Fruit fly (Drosophila melanogaster): ENCODE data around the gene CG16888.

The CG16888 gene

dm6 chr2L:13770884-13771283 is 42.2 kb downstream of the CG16888 start:
- peak; percentile 74 for TF ChIP-seq amos (GFP tag; IDR thresholded peaks at IDR 0.05; ENCODE audit: partially characterized antibody)
- TF ChIP-seq MBD-R2 (GFP tag; IDR thresholded peaks at IDR 0.05): peak; percentile 88
- TF ChIP-seq vnd (GFP tag; IDR thresholded peaks at IDR 0.05; ENCODE audit: partially characterized antibody): peak; percentile 40; the same call in 2 of the 3 replicates
- no peak for TF ChIP-seq vvl (GFP tag; IDR thresholded peaks at IDR 0.05)
- no peak for TF ChIP-seq CG15269 (tag; optimal IDR thresholded peaks at IDR 0.05)
- TF ChIP-seq Ets97D (GFP tag; optimal IDR thresholded peaks at IDR 0.05): peak; percentile 10
- TF ChIP-seq CG12942 (GFP tag; optimal IDR thresholded peaks at IDR 0.05): no peak
- peak; percentile 75 for TF ChIP-seq YL-1 (GFP tag; optimal IDR thresholded peaks at IDR 0.05)
- peak; percentile 60 for TF ChIP-seq Doc3 (GFP tag; IDR thresholded peaks at IDR 0.05; ENCODE audit: partially characterized antibody)
- peak; percentile 65 for TF ChIP-seq Bgb (GFP tag; IDR thresholded peaks at IDR 0.05; ENCODE audit: partially characterized antibody)
- TF ChIP-seq pzg (GFP tag; optimal IDR thresholded peaks at IDR 0.05): peak; percentile 69
- TF ChIP-seq CG12071 (GFP tag; optimal IDR thresholded peaks at IDR 0.05): no peak
- peak; percentile 50 for TF ChIP-seq inv (GFP tag; IDR thresholded peaks at IDR 0.05; ENCODE audit: partially characterized antibody)
- TF ChIP-seq Rx (GFP tag; IDR thresholded peaks at IDR 0.05): no peak
- TF ChIP-seq Opbp (GFP tag; IDR thresholded peaks at IDR 0.05; ENCODE audit: partially characterized antibody): peak; percentile 75
- TF ChIP-seq HmgZ (tag; optimal IDR thresholded peaks at IDR 0.05): peak; percentile 38
- peak; percentile 85 for TF ChIP-seq CG13287 (GFP tag; IDR thresholded peaks at IDR 0.05; ENCODE audit: partially characterized antibody)
- TF ChIP-seq Stat92E (GFP tag; optimal IDR thresholded peaks at IDR 0.05): no peak
- TF ChIP-seq TFAM (GFP tag; optimal IDR thresholded peaks at IDR 0.05): no peak
- TF ChIP-seq Dref (GFP tag; IDR thresholded peaks at IDR 0.05): peak; percentile 84
- TF ChIP-seq ftz-f1 (GFP tag; optimal IDR thresholded peaks at IDR 0.05): peak; percentile 93
- peak; percentile 39; the same call in 1 of the 2 replicates for TF ChIP-seq tna (GFP tag; IDR thresholded peaks at IDR 0.05; ENCODE audit: partially characterized antibody)
- peak; percentile 62 for TF ChIP-seq HLH4C (GFP tag; IDR thresholded peaks at IDR 0.05; ENCODE audit: partially characterized antibody)
- TF ChIP-seq Sry-δ (GFP tag; optimal IDR thresholded peaks at IDR 0.05): peak; percentile 63
- peak; percentile 34 for TF ChIP-seq trem (tag; optimal IDR thresholded peaks at IDR 0.05)
- TF ChIP-seq CG7963 (GFP tag; IDR thresholded peaks at IDR 0.05; ENCODE audit: partially characterized antibody): 0 out of 3 replicates have a peak, but pooled peaks have one; percentile 43
- no peak for TF ChIP-seq grau (tag; optimal IDR thresholded peaks at IDR 0.05)
- peak; percentile 74 for TF ChIP-seq Scr (GFP tag; IDR thresholded peaks at IDR 0.05; ENCODE audit: partially characterized antibody)
- peak; percentile 76 for TF ChIP-seq CG2116 (GFP tag; optimal IDR thresholded peaks at IDR 0.05)
- peak; percentile 1 for TF ChIP-seq CG15601 (tag; optimal IDR thresholded peaks at IDR 0.05)
- peak; percentile 60 for TF ChIP-seq CG10267 (tag; optimal IDR thresholded peaks at IDR 0.05)
- no peak for TF ChIP-seq CG1602 (GFP tag; optimal IDR thresholded peaks at IDR 0.05)
- peak; percentile 97 for TF ChIP-seq CG17385 (GFP tag; optimal IDR thresholded peaks at IDR 0.05)
- TF ChIP-seq hbn (GFP tag; IDR thresholded peaks at IDR 0.05; ENCODE audit: partially characterized antibody): peak; percentile 65
- TF ChIP-seq Dll (GFP tag; IDR thresholded peaks at IDR 0.05; ENCODE audit: partially characterized antibody): peak; percentile 73
- TF ChIP-seq CG14860 (GFP tag; IDR thresholded peaks at IDR 0.05; ENCODE audit: partially characterized antibody): peak; percentile 51; the same call in 2 of the 3 replicates
- TF ChIP-seq gfzf (GFP tag; optimal IDR thresholded peaks at IDR 0.05): peak; percentile 73
- no peak for TF ChIP-seq cwo (GFP tag; optimal IDR thresholded peaks at IDR 0.05)
- no peak for TF ChIP-seq sr (GFP tag; IDR thresholded peaks at IDR 0.05)
- TF ChIP-seq sens (GFP tag): peak; percentile 51
- peak; percentile 70 for TF ChIP-seq sna (GFP tag; IDR thresholded peaks at IDR 0.05; ENCODE audit: partially characterized antibody)
- peak; percentile 80 for TF ChIP-seq MESR4 (GFP tag; optimal IDR thresholded peaks at IDR 0.05)
- peak; percentile 44; the same call in 1 of the 2 replicates for TF ChIP-seq CG42726 (GFP tag; IDR thresholded peaks at IDR 0.05; ENCODE audit: partially characterized antibody)
- TF ChIP-seq CG14710 (tag; optimal IDR thresholded peaks at IDR 0.05): peak; percentile 35
- TF ChIP-seq CG6791 (GFP tag; IDR thresholded peaks at IDR 0.05; ENCODE audit: partially characterized antibody): peak; percentile 77
- TF ChIP-seq CG18764 (GFP tag; optimal IDR thresholded peaks at IDR 0.05): no peak
- peak; percentile 28 for TF ChIP-seq CG12659 (GFP tag; optimal IDR thresholded peaks at IDR 0.05)
- peak; percentile 68 for TF ChIP-seq Dip3 (GFP tag; optimal IDR thresholded peaks at IDR 0.05)

Measured in whole organism, embryonic.